Worm (Caenorhabditis elegans) whole organism, L1 larva: ENCODE data around the gene sri-70.
A peak's percentile ranks its signal among the peaks of the same experiment; 100 is the strongest.
"Not testable (repeated sequence)": the region's sequence is repeated elsewhere in the genome, so short reads cannot be mapped to it uniquely, and the experiment has no call there.

Source experiments
- C04F5.9 ChIP-seq: sonication (generic microtip); optimal IDR thresholded peaks from 2 replicates; lab custom pipeline; 2016; ENCODE audit warnings: missing genetic modification characterization, missing compliant biosample characterization
- C16A3.4 ChIP-seq: fragments of 150-350 bp; optimal IDR thresholded peaks from 2 replicates; lab custom pipeline; 2014; ENCODE audit warnings: missing biosample characterization, missing genetic modification characterization
- alr-1 ChIP-seq: fragments of 200-800 bp; sonication (Bioruptor generic); optimal IDR thresholded peaks from 2 replicates; lab custom pipeline; 2018; ENCODE audit warnings: borderline replicate concordance, mild to moderate bottlenecking, missing genetic modification characterization, missing compliant biosample characterization
- aly-2 ChIP-seq: fragments of 150-350 bp; optimal IDR thresholded peaks from 2 replicates; lab custom pipeline; 2014; ENCODE audit warnings: missing biosample characterization, missing genetic modification characterization
- ceh-63 ChIP-seq: fragments of 200-800 bp; sonication (Bioruptor generic); optimal IDR thresholded peaks from 2 replicates; lab custom pipeline; 2018; ENCODE audit warnings: mild to moderate bottlenecking, missing genetic modification characterization, missing compliant biosample characterization
- ceh-88 ChIP-seq: fragments of 200-800 bp; sonication (Bioruptor generic); IDR thresholded peaks from 2 replicates; pipeline ENCODE4 v1.3.6; 2022; ENCODE audit warnings: missing genetic modification characterization, missing compliant biosample characterization
- dsc-1 ChIP-seq: sonication (generic microtip); optimal IDR thresholded peaks from 2 replicates; lab custom pipeline; 2016; ENCODE audit warnings: mild to moderate bottlenecking, missing genetic modification characterization, missing compliant biosample characterization
- elt-2 ChIP-seq: sonication (generic microtip); optimal IDR thresholded peaks from 2 replicates; lab custom pipeline; 2016; ENCODE audit warnings: missing genetic modification characterization, mild to moderate bottlenecking, inconsistent platforms, missing compliant biosample characterization, missing genetic modification reagents
- ets-5 ChIP-seq: fragments of 200-800 bp; sonication (Bioruptor generic); IDR thresholded peaks from 2 replicates; pipeline ENCODE4 v1.3.6; 2022; ENCODE audit warnings: missing genetic modification characterization, missing compliant biosample characterization
- fkh-10 ChIP-seq: sonication (generic microtip); optimal IDR thresholded peaks from 2 replicates; lab custom pipeline; 2017; ENCODE audit warnings: missing biosample characterization, missing genetic modification reagents, missing genetic modification characterization
- fkh-4 ChIP-seq: sonication (generic microtip); optimal IDR thresholded peaks from 2 replicates; lab custom pipeline; 2016; ENCODE audit warnings: missing compliant biosample characterization, missing genetic modification characterization, borderline replicate concordance
- isw-1 ChIP-seq: fragments of 200-800 bp; sonication (Bioruptor generic); IDR thresholded peaks from 2 replicates; pipeline ENCODE4 v1.3.6; 2022; ENCODE audit warnings: missing genetic modification characterization, missing compliant biosample characterization
- jun-1 ChIP-seq: fragments of 150-350 bp; optimal IDR thresholded peaks from 2 replicates; lab custom pipeline; 2014; ENCODE audit warnings: missing biosample characterization, missing genetic modification reagents, missing genetic modification characterization
- lin-35 ChIP-seq, 2 experiments: fragments of 150-350 bp; optimal IDR thresholded peaks; 2 replicates each; lab custom pipeline; 2014; ENCODE audit warnings: missing biosample characterization in 2 of 2, missing genetic modification characterization in 2 of 2, missing genetic modification reagents in 2 of 2
- lin-39 ChIP-seq: fragments of 150-350 bp; optimal IDR thresholded peaks from 2 replicates; lab custom pipeline; 2014; ENCODE audit warnings: missing biosample characterization, missing genetic modification reagents, missing genetic modification characterization
- lir-3 ChIP-seq: sonication (generic microtip); optimal IDR thresholded peaks from 2 replicates; lab custom pipeline; 2016; ENCODE audit warnings: mild to moderate bottlenecking, missing genetic modification characterization, moderate library complexity, missing compliant biosample characterization; ENCODE audit not compliant: poor library complexity
- mef-2 ChIP-seq: fragments of 150-350 bp; optimal IDR thresholded peaks from 2 replicates; lab custom pipeline; 2014; ENCODE audit warnings: missing biosample characterization, missing genetic modification characterization
- mep-1 ChIP-seq: fragments of 150-350 bp; optimal IDR thresholded peaks from 2 replicates; lab custom pipeline; 2014; ENCODE audit warnings: missing biosample characterization, missing genetic modification characterization
- nhr-11 ChIP-seq: fragments of 150-350 bp; optimal IDR thresholded peaks from 2 replicates; lab custom pipeline; 2014; ENCODE audit warnings: missing biosample characterization, missing genetic modification characterization
- nhr-12 ChIP-seq: sonication (generic microtip); optimal IDR thresholded peaks from 2 replicates; lab custom pipeline; 2017; ENCODE audit warnings: missing biosample characterization, missing genetic modification characterization
- nhr-85 ChIP-seq: sonication (generic microtip); peaks from one replicate; lab custom pipeline; 2016; ENCODE audit warnings: missing genetic modification characterization, inconsistent platforms, missing compliant biosample characterization
- rnt-1 ChIP-seq: sonication (generic microtip); optimal IDR thresholded peaks from 2 replicates; lab custom pipeline; 2016; ENCODE audit warnings: mild to moderate bottlenecking, missing genetic modification characterization, moderate library complexity, missing compliant biosample characterization
- skn-1 ChIP-seq: fragments of 150-350 bp; optimal IDR thresholded peaks from 2 replicates; lab custom pipeline; 2014; ENCODE audit warnings: missing biosample characterization, missing genetic modification characterization
- snpc-4 ChIP-seq: fragments of 150-350 bp; optimal IDR thresholded peaks from 2 replicates; lab custom pipeline; 2014; ENCODE audit warnings: missing biosample characterization, missing genetic modification characterization
- snu-23 ChIP-seq: sonication (generic microtip); optimal IDR thresholded peaks from 2 replicates; lab custom pipeline; 2016; ENCODE audit warnings: missing genetic modification characterization, missing compliant biosample characterization
- sptf-1 ChIP-seq: fragments of 150-350 bp; optimal IDR thresholded peaks from 2 replicates; lab custom pipeline; 2014; ENCODE audit warnings: missing biosample characterization, missing genetic modification characterization
- sup-37 ChIP-seq: fragments of 200-800 bp; sonication (Bioruptor generic); optimal IDR thresholded peaks from 2 replicates; lab custom pipeline; 2018; ENCODE audit warnings: mild to moderate bottlenecking, missing genetic modification characterization, missing compliant biosample characterization
- tlp-1 ChIP-seq: fragments of 150-350 bp; optimal IDR thresholded peaks from 2 replicates; lab custom pipeline; 2014; ENCODE audit warnings: missing biosample characterization, missing genetic modification characterization
- unc-130 ChIP-seq: fragments of 150-350 bp; optimal IDR thresholded peaks from 2 replicates; lab custom pipeline; 2017; ENCODE audit warnings: missing biosample characterization, missing genetic modification characterization, inconsistent platforms
- unc-62 ChIP-seq: fragments of 150-350 bp; optimal IDR thresholded peaks from 2 replicates; lab custom pipeline; 2014; ENCODE audit warnings: missing biosample characterization, missing genetic modification reagents, missing genetic modification characterization
- xbp-1 ChIP-seq: sonication (generic microtip); optimal IDR thresholded peaks from 2 replicates; lab custom pipeline; 2016; ENCODE audit warnings: missing genetic modification characterization, missing compliant biosample characterization
- zip-4 ChIP-seq: fragments of 200-800 bp; sonication (Bioruptor generic); optimal IDR thresholded peaks from 2 replicates; lab custom pipeline; 2018; ENCODE audit warnings: mild to moderate bottlenecking, missing genetic modification characterization, moderate library complexity, missing compliant biosample characterization
- ztf-4 ChIP-seq: fragments of 150-350 bp; optimal IDR thresholded peaks from 2 replicates; lab custom pipeline; 2014; ENCODE audit warnings: missing biosample characterization, missing genetic modification characterization

sri-70 gene

DNA sequence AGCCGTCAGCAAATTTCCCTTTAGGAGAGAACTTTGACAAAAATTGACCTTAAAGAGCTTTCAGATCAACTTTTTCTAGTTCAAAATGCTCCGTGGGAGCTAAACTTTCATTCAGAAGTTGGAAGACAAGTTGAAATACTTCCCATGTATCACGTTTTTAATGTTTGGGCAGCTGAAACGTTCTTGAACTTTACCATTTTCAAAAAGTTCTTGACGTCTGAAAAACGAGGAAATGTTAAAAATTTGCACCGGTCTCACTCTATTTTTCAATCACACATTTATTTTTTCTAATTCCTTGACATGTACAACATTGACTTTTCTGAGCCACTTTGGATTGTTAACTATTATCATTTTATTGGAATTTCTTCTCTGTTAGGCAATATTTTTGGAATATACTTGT, at the start of gene sri-70:
Gene sri-70 (plus strand): TSS at position 301 of the 400 bp plus-strand sequence.
- TF ChIP-seq mef-2 (no peak), sptf-1 (tag; lab: Kevin White, UChicago) (no peak)

DNA sequence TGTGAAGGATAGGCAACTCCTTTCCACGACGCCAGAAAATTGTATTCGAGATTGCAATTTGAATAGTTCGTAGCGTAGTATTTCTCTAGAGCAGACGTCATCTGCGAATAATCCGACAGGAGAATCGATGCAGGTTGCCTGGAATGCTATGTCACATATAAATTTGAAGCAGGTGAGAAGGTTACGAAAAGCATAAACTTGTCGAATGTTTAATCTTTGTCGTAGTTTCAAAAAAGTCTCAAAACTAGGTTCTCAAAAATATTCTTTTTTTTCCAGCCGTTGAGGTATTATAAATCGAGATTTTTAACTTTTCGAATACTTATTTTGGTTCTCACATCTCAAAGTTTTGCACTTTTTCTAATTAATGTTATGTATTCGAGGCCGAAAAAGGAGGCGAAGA, 47.8 kb upstream of the sri-70 start, which contains the start of gene srh-116:
Gene srh-116 (minus strand): TSS at position 101 of the 400 bp plus-strand sequence.
- TF ChIP-seq sptf-1 (tag; lab: Kevin White, UChicago); xbp-1 (tag; lab: Kevin White, UChicago); fkh-10 (GFP tag; lab: Kevin White, UChicago): not testable (repeated sequence)

DNA sequence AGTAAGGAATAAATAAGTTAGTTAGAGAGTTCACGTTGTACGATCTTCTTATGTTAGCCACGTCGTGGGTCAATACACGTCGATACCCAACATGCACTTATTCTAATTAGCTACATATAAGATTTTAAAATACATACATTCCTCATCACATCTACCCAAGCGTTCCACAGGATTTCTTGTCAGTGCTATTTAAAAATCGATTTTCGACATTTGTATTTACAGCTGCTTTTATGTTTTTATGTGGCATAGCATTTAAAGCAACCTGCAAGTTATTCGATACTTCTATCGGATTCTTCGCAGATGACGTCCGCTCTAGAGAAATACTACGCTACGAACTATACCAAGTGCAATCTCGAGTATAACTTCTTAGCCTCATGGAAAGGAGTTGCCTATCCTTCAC, 47.4 kb upstream of the sri-70 start, which contains the start of gene srh-115:
Gene srh-115 (plus strand): TSS at position 301 of the 400 bp plus-strand sequence.
- TF ChIP-seq sup-37 (GFP tag; lab: Kevin White, UChicago) (no peak), snpc-4 (no peak), ceh-63 (GFP tag; lab: Kevin White, UChicago) (no peak), lir-3 (tag; lab: Kevin White, UChicago) (no peak), aly-2 (no peak), zip-4 (GFP tag; lab: Kevin White, UChicago) (no peak), elt-2 (no peak), fkh-4 (tag; lab: Kevin White, UChicago) (no peak), ets-5 (no peak)

DNA sequence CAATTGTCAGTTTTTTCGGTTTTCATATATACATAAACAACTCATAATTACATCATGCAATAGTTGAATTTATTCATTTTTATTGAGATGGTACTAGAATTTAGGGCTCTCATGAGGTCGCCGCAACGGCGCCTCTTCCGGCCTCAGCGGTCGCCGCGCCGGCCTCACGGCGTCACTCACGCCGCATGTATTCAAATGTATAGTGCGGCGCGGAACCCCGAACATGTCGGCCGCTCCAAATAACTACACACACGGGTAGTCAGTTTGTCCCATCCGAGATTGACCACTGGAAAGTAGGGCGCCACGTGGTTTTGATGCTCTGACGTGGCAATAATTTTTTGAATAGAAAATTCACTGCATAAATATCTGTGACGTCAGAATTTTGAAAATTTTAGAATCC, 45.2 kb upstream of the sri-70 start:
- TF ChIP-seq nhr-85 (peak; percentile 11), C16A3.4 (no peak)

DNA sequence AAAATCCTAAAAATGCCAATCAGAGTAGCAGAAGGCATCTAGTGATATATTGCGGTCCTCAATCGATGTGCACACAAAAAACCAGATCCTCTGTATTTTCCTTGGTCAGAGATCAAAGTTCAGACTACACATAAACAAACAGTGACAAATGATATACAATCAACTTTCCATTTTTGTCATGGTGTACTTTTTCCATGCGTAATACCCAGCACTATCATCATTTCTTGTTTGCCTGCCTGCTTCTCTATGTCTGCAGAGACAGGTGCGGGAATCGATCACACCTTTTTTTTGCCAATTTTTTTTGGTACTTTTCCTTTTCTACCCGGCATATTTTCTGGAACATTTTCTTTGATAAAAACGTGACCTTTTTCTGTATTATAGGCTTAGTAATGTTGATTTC, 44.6 kb upstream of the sri-70 start:
- TF ChIP-seq ztf-4, result no peak
- no peak for TF ChIP-seq snu-23 (GFP tag; lab: Kevin White, UChicago)
- no peak for TF ChIP-seq unc-130 (tag; lab: Kevin White, UChicago)
- TF ChIP-seq nhr-12 (tag; lab: Kevin White, UChicago), result no peak
- no peak for TF ChIP-seq lin-35 (GFP tag; optimal IDR thresholded peaks at IDR 0.05; lab: Kevin White, UChicago)
- no peak for TF ChIP-seq ceh-88
- no peak for TF ChIP-seq C04F5.9 (tag; lab: Kevin White, UChicago)
- TF ChIP-seq isw-1 (GFP tag; lab: Robert Waterston, UW), result no peak
- TF ChIP-seq rnt-1 (tag; lab: Kevin White, UChicago), result no peak
- no peak for TF ChIP-seq sptf-1 (tag; lab: Kevin White, UChicago)
- no peak for TF ChIP-seq mep-1 (tag; lab: Kevin White, UChicago)

DNA sequence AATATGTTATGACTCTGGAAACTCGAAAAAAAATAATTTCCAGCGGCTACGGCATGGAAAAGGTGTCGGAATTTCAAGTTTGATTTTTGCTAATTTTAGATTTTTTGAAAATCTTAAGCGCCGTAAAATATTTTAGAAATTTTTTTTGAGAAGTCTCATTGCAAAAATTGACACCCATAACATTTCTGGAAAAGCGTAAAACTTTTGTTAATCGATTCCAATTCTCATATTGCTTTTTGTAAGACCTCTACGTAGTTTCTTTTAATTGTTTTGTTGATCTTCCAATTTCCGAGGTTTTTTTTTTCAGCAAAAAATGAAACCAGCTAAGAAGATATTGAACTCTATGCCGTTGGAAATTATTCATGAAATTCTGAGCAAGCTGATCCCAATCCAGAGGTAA, 44.0 kb upstream of the sri-70 start, which contains the start of gene fbxa-85:
Gene fbxa-85 (plus strand): TSS at position 301 of the 400 bp plus-strand sequence.
- TF ChIP-seq nhr-11 (no peak), mep-1 (tag; lab: Kevin White, UChicago) (no peak), jun-1 (no peak), unc-62 (GFP tag; lab: Kevin White, UChicago) (no peak), tlp-1 (tag; lab: Kevin White, UChicago) (no peak), ets-5 (no peak), rnt-1 (tag; lab: Kevin White, UChicago) (no peak), dsc-1 (tag; lab: Kevin White, UChicago) (no peak)

DNA sequence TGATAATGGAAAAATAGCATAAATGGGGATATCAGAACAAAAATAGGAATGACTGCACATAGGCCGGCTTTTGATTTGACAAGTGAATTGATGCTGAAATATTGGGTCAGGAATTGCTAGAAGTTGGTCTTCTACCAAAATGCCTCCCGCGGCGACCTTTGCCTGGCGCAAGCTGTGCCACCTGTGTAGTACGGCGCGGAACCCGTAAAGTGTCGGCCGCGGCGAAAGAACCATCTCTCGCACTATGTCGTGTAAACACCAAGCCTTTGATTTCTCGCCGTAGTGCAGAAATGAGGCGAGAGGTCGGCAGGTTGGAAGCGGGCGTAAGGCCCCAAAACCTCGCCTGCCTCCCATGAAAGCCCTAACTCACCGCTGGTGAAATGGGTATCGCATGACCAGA, 41.5 kb upstream of the sri-70 start:
- TF ChIP-seq snpc-4, result peak; percentile 24
- TF ChIP-seq alr-1 (tag; lab: Kevin White, UChicago), result no peak
- TF ChIP-seq skn-1 (tag; lab: Kevin White, UChicago), result no peak
- no peak for TF ChIP-seq lin-39 (tag; lab: Kevin White, UChicago)
